Fruit fly (Drosophila melanogaster) whole organism, embryonic: ENCODE measurements around the gene CG13258.
A peak's percentile ranks its signal among the peaks of the same experiment; 100 is the strongest.

ENCODE experiments used
- Atf3 ChIP-seq: fragments of 200-800 bp; sonication (Bioruptor generic); optimal IDR thresholded peaks from 3 replicates; lab custom pipeline; 2016; ENCODE audit warnings: missing biosample characterization, missing genetic modification characterization
- BEAF-32 ChIP-seq: fragments of 200-800 bp; sonication (Bioruptor generic); optimal IDR thresholded peaks from 3 replicates; lab custom pipeline; 2017; ENCODE audit warnings: missing biosample characterization, missing genetic modification characterization, mild to moderate bottlenecking, moderate library complexity, missing genetic modification reagents
- CG10209 ChIP-seq: fragments of 200-800 bp; sonication (Bioruptor generic); optimal IDR thresholded peaks from 3 replicates; lab custom pipeline; 2017; ENCODE audit warnings: missing biosample characterization, mild to moderate bottlenecking, missing genetic modification characterization, missing genetic modification reagents
- CG11504 ChIP-seq: fragments of 200-800 bp; sonication (Bioruptor generic); optimal IDR thresholded peaks from 3 replicates; lab custom pipeline; 2019; ENCODE audit warnings: missing biosample characterization, mild to moderate bottlenecking, missing genetic modification characterization, moderate library complexity
- CG13894 ChIP-seq: fragments of 200-800 bp; sonication (Bioruptor generic); optimal IDR thresholded peaks from 3 replicates; lab custom pipeline; 2018; ENCODE audit warnings: missing biosample characterization, mild to moderate bottlenecking, missing genetic modification characterization, moderate library complexity
- CG15479 ChIP-seq: fragments of 200-800 bp; sonication (Bioruptor generic); optimal IDR thresholded peaks from 3 replicates; lab custom pipeline; 2019; ENCODE audit warnings: missing biosample characterization, mild to moderate bottlenecking, missing genetic modification characterization, moderate library complexity
- CG17802 ChIP-seq: fragments of 200-800 bp; sonication (Bioruptor generic); optimal IDR thresholded peaks from 2 replicates; lab custom pipeline; 2018; ENCODE audit warnings: missing biosample characterization, mild to moderate bottlenecking, missing genetic modification characterization, moderate library complexity
- CG18262 ChIP-seq: fragments of 200-800 bp; optimal IDR thresholded peaks from 3 replicates; lab custom pipeline; 2019; ENCODE audit warnings: missing biosample characterization, mild to moderate bottlenecking, missing genetic modification characterization, moderate library complexity
- CG30403 ChIP-seq: fragments of 200-800 bp; sonication (Bioruptor generic); optimal IDR thresholded peaks from 3 replicates; lab custom pipeline; 2016; ENCODE audit warnings: missing biosample characterization, missing genetic modification characterization
- CG3065 ChIP-seq: fragments of 200-800 bp; sonication (Bioruptor generic); optimal IDR thresholded peaks from 2 replicates; lab custom pipeline; 2016; ENCODE audit warnings: missing biosample characterization, missing genetic modification characterization
- CG33557 ChIP-seq: fragments of 200-800 bp; sonication (Bioruptor generic); optimal IDR thresholded peaks from 2 replicates; lab custom pipeline; 2019; ENCODE audit warnings: missing biosample characterization, mild to moderate bottlenecking, missing genetic modification characterization, moderate library complexity
- CG34422 ChIP-seq: fragments of 200-800 bp; sonication (Bioruptor generic); IDR thresholded peaks from 3 replicates; pipeline ENCODE4 v1.3.6; 2022; ENCODE audit warnings: missing biosample characterization, missing genetic modification characterization
- CG4617 ChIP-seq: fragments of 200-800 bp; sonication (Bioruptor generic); optimal IDR thresholded peaks from 3 replicates; lab custom pipeline; 2016; ENCODE audit warnings: missing biosample characterization, missing genetic modification characterization, borderline replicate concordance
- CG4730 ChIP-seq: fragments of 200-800 bp; sonication (Bioruptor generic); IDR thresholded peaks from 2 replicates; pipeline ENCODE4 v1.3.6; 2022; ENCODE audit warnings: missing biosample characterization, missing genetic modification characterization
- CG5180 ChIP-seq: fragments of 200-800 bp; sonication (Bioruptor generic); optimal IDR thresholded peaks from 3 replicates; lab custom pipeline; 2017; ENCODE audit warnings: missing biosample characterization, missing genetic modification characterization, mild to moderate bottlenecking, moderate library complexity, missing genetic modification reagents
- CG6175 ChIP-seq: fragments of 200-800 bp; sonication (Bioruptor generic); IDR thresholded peaks from 3 replicates; pipeline ENCODE4 v1.3.6; 2022; ENCODE audit warnings: missing biosample characterization, missing genetic modification characterization
- CG6689 ChIP-seq: fragments of 200-800 bp; sonication (Bioruptor generic); IDR thresholded peaks from 2 replicates; pipeline ENCODE4 v1.3.6; 2022; ENCODE audit warnings: missing biosample characterization, missing genetic modification characterization
- CG7271 ChIP-seq: fragments of 200-800 bp; sonication (Bioruptor generic); optimal IDR thresholded peaks from 2 replicates; lab custom pipeline; 2018; ENCODE audit warnings: missing biosample characterization, mild to moderate bottlenecking, missing genetic modification characterization, moderate library complexity
- CG9215 ChIP-seq: fragments of 200-800 bp; sonication (Bioruptor generic); IDR thresholded peaks from 2 replicates; pipeline ENCODE4 v1.3.6; 2022; ENCODE audit warnings: missing biosample characterization, missing genetic modification characterization
- CG9437 ChIP-seq: fragments of 200-800 bp; sonication (Bioruptor generic); optimal IDR thresholded peaks from 2 replicates; lab custom pipeline; 2018; ENCODE audit warnings: missing biosample characterization, mild to moderate bottlenecking, missing genetic modification characterization
- Deaf1 ChIP-seq: fragments of 200-800 bp; optimal IDR thresholded peaks from 3 replicates; lab custom pipeline; 2019; ENCODE audit warnings: missing biosample characterization, mild to moderate bottlenecking, missing genetic modification characterization, moderate library complexity
- Dfd ChIP-seq, 2 experiments: fragments of >200 bp; optimal IDR thresholded peaks; 2 replicates each; lab custom pipeline; 2017; ENCODE audit warnings: missing biosample characterization in 2 of 2, missing genetic modification characterization in 2 of 2
- GATAe ChIP-seq: fragments of 200-800 bp; sonication (Bioruptor generic); conservative IDR thresholded peaks from 2 replicates; pipeline ENCODE4 v1.3.6; 2022; ENCODE audit warnings: missing biosample characterization, missing genetic modification characterization
- MTF-1 ChIP-seq: fragments of 200-800 bp; sonication (Bioruptor generic); optimal IDR thresholded peaks from 2 replicates; lab custom pipeline; 2018; ENCODE audit warnings: missing biosample characterization, mild to moderate bottlenecking, missing genetic modification characterization, borderline replicate concordance
- Med ChIP-seq: fragments of 200-800 bp; sonication (Bioruptor generic); peaks from one replicate; lab custom pipeline; 2016; ENCODE audit warnings: missing biosample characterization, missing genetic modification characterization, mild to moderate bottlenecking, inconsistent platforms, moderate library complexity
- NC2α ChIP-seq: fragments of 200-800 bp; sonication (Bioruptor generic); optimal IDR thresholded peaks from 2 replicates; lab custom pipeline; 2016; ENCODE audit warnings: missing biosample characterization, missing genetic modification characterization
- Tbp ChIP-seq: fragments of >200 bp; optimal IDR thresholded peaks from 2 replicates; lab custom pipeline; 2018; ENCODE audit warnings: missing biosample characterization, missing genetic modification characterization
- Trl ChIP-seq, 3 experiments: fragments of >200 bp in 2 of 3; fragments of 200-800 bp in 1 of 3; sonication (Bioruptor generic) in 1 of 3; optimal IDR thresholded peaks; 2 replicates in 1 of 3; 3 replicates in 2 of 3; lab custom pipeline; 2016 to 2017; ENCODE audit warnings: missing biosample characterization in 1 of 3, missing genetic modification characterization in 1 of 3
- amos ChIP-seq: fragments of 200-800 bp; sonication (Bioruptor generic); IDR thresholded peaks from 2 replicates; pipeline ENCODE4 v1.3.6; 2022; ENCODE audit warnings: missing biosample characterization, missing genetic modification characterization; ENCODE audit not compliant: partially characterized antibody
- az2 ChIP-seq: fragments of 200-800 bp; sonication (Bioruptor generic); optimal IDR thresholded peaks from 3 replicates; lab custom pipeline; 2016; ENCODE audit warnings: missing biosample characterization, missing genetic modification characterization
- cg ChIP-seq: fragments of 200-800 bp; sonication (Bioruptor generic); optimal IDR thresholded peaks from 3 replicates; lab custom pipeline; 2019; ENCODE audit warnings: missing biosample characterization, mild to moderate bottlenecking, missing genetic modification characterization, moderate library complexity
- chif ChIP-seq, 2 experiments: fragments of 200-800 bp; sonication (Bioruptor generic); optimal IDR thresholded peaks; 3 replicates each; lab custom pipeline; 2016; ENCODE audit warnings: missing biosample characterization in 2 of 2, missing genetic modification characterization in 2 of 2
- chinmo ChIP-seq: fragments of 200-800 bp; sonication (Bioruptor generic); IDR thresholded peaks from 4 replicates; pipeline ENCODE4 v1.3.6; 2022; ENCODE audit warnings: missing biosample characterization, missing genetic modification characterization; ENCODE audit not compliant: partially characterized antibody
- ci ChIP-seq: fragments of 200-800 bp; sonication (Bioruptor generic); IDR thresholded peaks from 3 replicates; pipeline ENCODE4 v1.3.6; 2022; ENCODE audit warnings: missing biosample characterization, missing genetic modification characterization
- danr ChIP-seq: fragments of 200-800 bp; sonication (Bioruptor generic); IDR thresholded peaks from 2 replicates; pipeline ENCODE4 v1.3.6; 2022; ENCODE audit warnings: missing biosample characterization, missing genetic modification characterization
- jigr1 ChIP-seq: fragments of 200-800 bp; sonication (Bioruptor generic); IDR thresholded peaks from 3 replicates; pipeline ENCODE4 v1.3.6; 2022; ENCODE audit warnings: missing biosample characterization, missing genetic modification characterization
- jing ChIP-seq: fragments of 200-800 bp; sonication (Bioruptor generic); optimal IDR thresholded peaks from 2 replicates; lab custom pipeline; 2018; ENCODE audit warnings: missing biosample characterization, mild to moderate bottlenecking, missing genetic modification characterization
- mam ChIP-seq: fragments of 200-800 bp; sonication (Bioruptor generic); optimal IDR thresholded peaks from 3 replicates; lab custom pipeline; 2016; ENCODE audit warnings: missing biosample characterization, missing genetic modification characterization
- onecut ChIP-seq: fragments of 200-800 bp; sonication (Bioruptor generic); IDR thresholded peaks from 2 replicates; pipeline ENCODE4 v1.3.6; 2022; ENCODE audit warnings: missing biosample characterization, missing genetic modification characterization
- otp ChIP-seq: fragments of 200-800 bp; sonication (Bioruptor generic); IDR thresholded peaks from 3 replicates; pipeline ENCODE4, ENCODE4 v1.3.6; 2022; ENCODE audit warnings: missing biosample characterization, missing genetic modification characterization
- pfk ChIP-seq: fragments of 200-800 bp; sonication (Bioruptor generic); optimal IDR thresholded peaks from 2 replicates; lab custom pipeline; 2018; ENCODE audit warnings: missing biosample characterization, mild to moderate bottlenecking, missing genetic modification characterization, moderate library complexity
- run ChIP-seq: fragments of 200-800 bp; sonication (Bioruptor generic); optimal IDR thresholded peaks from 3 replicates; lab custom pipeline; 2018; ENCODE audit warnings: missing biosample characterization, mild to moderate bottlenecking, missing genetic modification characterization
- scrt ChIP-seq: fragments of 200-800 bp; sonication (Bioruptor generic); optimal IDR thresholded peaks from 2 replicates; lab custom pipeline; 2018; ENCODE audit warnings: missing biosample characterization, mild to moderate bottlenecking, missing genetic modification characterization, moderate library complexity
- sd ChIP-seq: fragments of 200-800 bp; sonication (Bioruptor generic); optimal IDR thresholded peaks from 3 replicates; lab custom pipeline; 2018; ENCODE audit warnings: missing biosample characterization, mild to moderate bottlenecking, missing genetic modification characterization, moderate library complexity
- sisA ChIP-seq: fragments of 200-800 bp; sonication (Bioruptor generic); IDR thresholded peaks from 2 replicates; pipeline ENCODE4 v1.3.6; 2022; ENCODE audit warnings: missing biosample characterization, missing genetic modification characterization
- stc ChIP-seq: fragments of 200-800 bp; sonication (Bioruptor generic); IDR thresholded peaks from 2 replicates; pipeline ENCODE4 v1.3.6; 2022; ENCODE audit warnings: missing biosample characterization, missing genetic modification characterization
- vfl ChIP-seq: fragments of 200-800 bp; sonication (Bioruptor generic); optimal IDR thresholded peaks from 2 replicates; lab custom pipeline; 2016; ENCODE audit warnings: missing biosample characterization, missing genetic modification characterization
- wor ChIP-seq: fragments of 200-800 bp; sonication (Bioruptor generic); IDR thresholded peaks from 2 replicates; pipeline ENCODE4 v1.3.6; 2022; ENCODE audit warnings: missing biosample characterization, missing genetic modification characterization
- z ChIP-seq: fragments of 200-800 bp; sonication (Bioruptor generic); IDR thresholded peaks from 3 replicates; pipeline ENCODE4 v1.3.6; 2022; ENCODE audit warnings: missing biosample characterization, missing genetic modification characterization

The CG13258 gene

dm6 chr2L:16275177-16275808 is 17.5 kb downstream of the CG13258 start (continued):
- TF ChIP-seq Dfd (GFP tag; optimal IDR thresholded peaks at IDR 0.05; lab: Kevin White, UChicago) (no peak), NC2α (GFP tag; lab: Kevin White, UChicago) (no peak), onecut (GFP tag; lab: Robert Waterston, UW) (peak; percentile 94), amos (no peak), CG11504 (tag; lab: Kevin White, UChicago) (peak; percentile 16), GATAe (GFP tag; lab: Robert Waterston, UW) (no peak), Tbp (no peak), sd (tag; lab: Kevin White, UChicago) (no peak), BEAF-32 (GFP tag; lab: Kevin White, UChicago) (no peak), CG15479 (GFP tag; lab: Kevin White, UChicago) (no peak), Atf3 (no peak), CG9215 (GFP tag; lab: Robert Waterston, UW) (no peak), CG10209 (GFP tag; lab: Kevin White, UChicago) (no peak), danr (GFP tag; lab: Robert Waterston, UW) (no peak), CG9437 (GFP tag; lab: Kevin White, UChicago) (no peak), CG13894 (tag; lab: Kevin White, UChicago) (peak; percentile 48), CG3065 (GFP tag; lab: Kevin White, UChicago) (no peak), run (no peak), Trl (optimal IDR thresholded peaks at IDR 0.05; lab: Kevin White, UChicago) (peak in 1 of 2 experiments; percentile 2), Trl (GFP tag; optimal IDR thresholded peaks at IDR 0.05; lab: Kevin White, UChicago) (no peak), MTF-1 (GFP tag; lab: Kevin White, UChicago) (no peak), chinmo (GFP tag; lab: Robert Waterston, UW) (0 out of 4 replicates have a peak, but pooled peaks have one; percentile 35), CG6689 (GFP tag; lab: Robert Waterston, UW) (no peak), CG4730 (GFP tag; lab: Robert Waterston, UW) (no peak), mam (GFP tag; lab: Kevin White, UChicago) (peak; percentile 3), wor (GFP tag; lab: Robert Waterston, UW) (no peak), CG18262 (tag; lab: Kevin White, UChicago) (no peak), CG34422 (GFP tag; lab: Robert Waterston, UW) (no peak; the same call in 2 of the 3 replicates), az2 (no peak), sisA (GFP tag; lab: Robert Waterston, UW) (no peak), vfl (no peak), Med (GFP tag; lab: Kevin White, UChicago) (peak; percentile 56), ci (GFP tag; lab: Robert Waterston, UW) (no peak), chif (GFP tag; optimal IDR thresholded peaks at IDR 0.05; lab: Kevin White, UChicago) (no peak), CG6175 (GFP tag; lab: Robert Waterston, UW) (no peak), CG4617 (GFP tag; lab: Kevin White, UChicago) (no peak), jing (GFP tag; lab: Kevin White, UChicago) (no peak), CG17802 (tag; lab: Kevin White, UChicago) (no peak), CG5180 (GFP tag; lab: Kevin White, UChicago) (no peak), CG33557 (GFP tag; lab: Kevin White, UChicago) (no peak), z (GFP tag; lab: Robert Waterston, UW) (0 out of 3 replicates have a peak, but pooled peaks have one; percentile 10), scrt (GFP tag; lab: Kevin White, UChicago) (no peak), jigr1 (no peak), Deaf1 (tag; lab: Kevin White, UChicago) (peak; percentile 16), stc (GFP tag; lab: Robert Waterston, UW) (no peak), CG30403 (GFP tag; lab: Kevin White, UChicago) (no peak), cg (GFP tag; lab: Kevin White, UChicago) (peak; percentile 25), otp (no peak), pfk (peak; percentile 98), CG7271 (no peak)
- TF ChIP-seq, all 482 proteins: peak for 19
